Worm (Caenorhabditis elegans): ENCODE data around the gene pigg-1.

The pigg-1 gene

ce11 chrII:8599214-8599613, 851 bp downstream of the pigg-1 start, which contains the start of gene F28C6.5:
Gene F28C6.5, plus strand, starts transcription at chrII:8599514.
- TF ChIP-seq duxl-1 (tag; optimal IDR thresholded peaks at IDR 0.05; ENCODE audit: poor library complexity) (no peak), madf-9 (GFP tag; conservative IDR thresholded peaks at IDR 0.05) (no peak), dmd-9 (GFP tag; IDR thresholded peaks at IDR 0.05) (no peak), dmd-8 (GFP tag; IDR thresholded peaks at IDR 0.05) (no peak), lin-29 (GFP tag; IDR thresholded peaks at IDR 0.05) (no peak), mep-1 (tag; optimal IDR thresholded peaks at IDR 0.05) (no peak), nhr-77 (tag; optimal IDR thresholded peaks at IDR 0.05) (no peak), sdz-12 (GFP tag; optimal IDR thresholded peaks at IDR 0.05) (no peak), nhr-28 (tag; optimal IDR thresholded peaks at IDR 0.05) (no peak), Y5F2A.4 (GFP tag; optimal IDR thresholded peaks at IDR 0.05) (no peak), attf-4 (tag; optimal IDR thresholded peaks at IDR 0.05) (no peak), F49E8.2 (tag; optimal IDR thresholded peaks at IDR 0.05; ENCODE audit: borderline replicate concordance) (no peak), daf-12 (tag; optimal IDR thresholded peaks at IDR 0.05) (no peak)

- TF ChIP-seq lim-7 (GFP tag; IDR thresholded peaks at IDR 0.05) = no peak
- TF ChIP-seq unc-62 (GFP tag; optimal IDR thresholded peaks at IDR 0.05 in 1 of 2) = peak in 1 of 2 experiments; percentile 94
- TF ChIP-seq unc-62 (tag; optimal IDR thresholded peaks at IDR 0.05) = no peak
Observed at ce11 chrII:8593840-8594625, 6.0 kb downstream of the pigg-1 start, which contains the start of gene aptf-3. Gene aptf-3, plus strand, starts transcription at chrII:8594190.

- no peak for TF ChIP-seq dmd-8 (GFP tag; IDR thresholded peaks at IDR 0.05)
- no peak for TF ChIP-seq lin-13 (GFP tag; optimal IDR thresholded peaks at IDR 0.05)
- TF ChIP-seq F49E8.2 (tag; optimal IDR thresholded peaks at IDR 0.05; ENCODE audit: borderline replicate concordance) = no peak
- no peak for TF ChIP-seq mdl-1 (tag; optimal IDR thresholded peaks at IDR 0.05)
- TF ChIP-seq lin-38 (GFP tag; IDR thresholded peaks at IDR 0.05) = no peak
- TF ChIP-seq mxl-3 (GFP tag; optimal IDR thresholded peaks at IDR 0.05) = no peak
- TF ChIP-seq hmg-1.1 (GFP tag; IDR thresholded peaks at IDR 0.05) = no peak
- no peak for TF ChIP-seq ama-1 (optimal IDR thresholded peaks at IDR 0.05)
- TF ChIP-seq lsy-2 (tag; optimal IDR thresholded peaks at IDR 0.05) = no peak
- TF ChIP-seq daf-12 (tag; optimal IDR thresholded peaks at IDR 0.05) = no peak
- no peak for TF ChIP-seq nhr-76 (tag; optimal IDR thresholded peaks at IDR 0.05)
- TF ChIP-seq aly-2 (tag; optimal IDR thresholded peaks at IDR 0.05) = no peak
Observed at ce11 chrII:8590684-8591083, 9.4 kb downstream of the pigg-1 start, which contains the start of gene aptf-4. Gene aptf-4, plus strand, starts transcription at chrII:8590984.

ce11 chrII:8589227-8589626, 10.8 kb downstream of the pigg-1 start:
- peak; percentile 85 for TF ChIP-seq ces-1 (GFP tag; optimal IDR thresholded peaks at IDR 0.05)
- TF ChIP-seq aha-1 (tag) = peak; percentile 53
- TF ChIP-seq unc-62 (GFP tag; optimal IDR thresholded peaks at IDR 0.05 in 1 of 2) = peak in 1 of 2 experiments; percentile 91
- no peak for TF ChIP-seq unc-62 (tag; optimal IDR thresholded peaks at IDR 0.05)
- TF ChIP-seq Y48G9A.11 (GFP tag; IDR thresholded peaks at IDR 0.05) = no peak

ce11 chrII:8588442-8588841, 11.6 kb downstream of the pigg-1 start:
- TF ChIP-seq ctbp-1 (GFP tag; IDR thresholded peaks at IDR 0.05) = no peak
- peak; percentile 41 for TF ChIP-seq aha-1 (tag)

DNA sequence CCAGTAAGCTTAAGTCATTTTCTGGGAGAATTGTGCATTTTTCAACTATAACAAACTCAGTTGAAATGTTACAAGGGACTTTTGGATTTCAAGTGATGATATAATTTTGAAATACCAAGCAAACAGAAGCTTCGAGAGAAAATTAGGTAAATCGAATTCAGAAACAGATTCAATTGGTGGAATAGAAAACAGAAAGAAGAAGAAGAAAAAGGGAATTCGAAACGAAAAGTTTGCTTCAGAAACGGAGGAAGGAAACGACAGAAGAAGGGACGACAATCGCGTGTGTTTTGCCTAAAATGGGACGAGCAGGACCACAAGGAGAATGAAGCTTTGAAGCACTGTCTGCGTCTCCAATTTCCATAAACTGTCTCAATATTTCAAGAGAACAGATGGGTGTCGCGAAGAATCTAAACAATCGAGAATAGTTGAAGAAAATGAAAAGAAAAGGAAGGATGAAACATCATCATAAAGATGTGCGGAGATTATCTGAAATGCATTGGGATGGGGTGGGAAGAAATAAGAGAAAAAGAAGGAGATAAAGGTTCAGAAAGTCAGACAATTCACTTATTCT, 12.3 kb downstream of the pigg-1 start:
- TF ChIP-seq nhr-41 (GFP tag; IDR thresholded peaks at IDR 0.05) (no peak), spr-3 (GFP tag; optimal IDR thresholded peaks at IDR 0.05) (no peak), nhr-77 (tag; optimal IDR thresholded peaks at IDR 0.05) (no peak), D1046.2 (GFP tag; IDR thresholded peaks at IDR 0.05) (no peak), ZK546.5 (tag; optimal IDR thresholded peaks at IDR 0.05) (no peak), mep-1 (tag; optimal IDR thresholded peaks at IDR 0.05) (no peak), nhr-102 (tag; optimal IDR thresholded peaks at IDR 0.05) (no peak), nhr-6 (tag; optimal IDR thresholded peaks at IDR 0.05) (no peak), zag-1 (tag; optimal IDR thresholded peaks at IDR 0.05) (no peak), ama-1 (optimal IDR thresholded peaks at IDR 0.05) (no peak), vab-7 (GFP tag; IDR thresholded peaks at IDR 0.05) (no peak), mes-2 (tag; optimal IDR thresholded peaks at IDR 0.05; ENCODE audit: poor library complexity, severe bottlenecking) (no peak), zfp-2 (tag; optimal IDR thresholded peaks at IDR 0.05) (no peak), cey-2 (tag; optimal IDR thresholded peaks at IDR 0.05; ENCODE audit: borderline replicate concordance, insufficient read depth) (no peak), ZK337.2 (GFP tag; IDR thresholded peaks at IDR 0.05) (no peak)

Data from whole organism, L4 larva.